Worm (Caenorhabditis elegans) whole organism, early embryonic: ENCODE data around the gene gck-4.
A peak's percentile ranks its signal among the peaks of the same experiment; 100 is the strongest.

Source experiments
- B0310.2 ChIP-seq: sonication (generic microtip); optimal IDR thresholded peaks from 2 replicates; lab custom pipeline; 2016; ENCODE audit warnings: mild to moderate bottlenecking, missing genetic modification characterization, missing compliant biosample characterization
- F13C5.2 ChIP-seq: sonication (generic microtip); optimal IDR thresholded peaks from 2 replicates; lab custom pipeline; 2017; ENCODE audit warnings: mild to moderate bottlenecking, missing genetic modification characterization, inconsistent platforms, missing compliant biosample characterization
- ama-1 ChIP-seq: fragments of 150-350 bp; optimal IDR thresholded peaks from 2 replicates; lab custom pipeline; 2014
- ceh-36 ChIP-seq: sonication (generic microtip); optimal IDR thresholded peaks from 2 replicates; lab custom pipeline; 2016; ENCODE audit warnings: missing genetic modification characterization, inconsistent platforms, missing compliant biosample characterization
- tbx-11 ChIP-seq: fragments of 200-800 bp; sonication (Bioruptor generic); IDR thresholded peaks from 2 replicates; pipeline ENCODE4 v1.3.6; 2022; ENCODE audit warnings: missing genetic modification characterization, missing compliant biosample characterization

- TF ChIP-seq ama-1 (lab: Kevin White, UChicago) (no peak), B0310.2 (tag; lab: Kevin White, UChicago) (peak; percentile 58), F13C5.2 (tag; lab: Kevin White, UChicago) (no peak), ceh-36 (tag; lab: Kevin White, UChicago) (peak; percentile 61), tbx-11 (GFP tag; lab: Robert Waterston, UW) (peak; percentile 69; the same call in 1 of the 2 replicates)
Observed at ce11 chrX:13653573-13653972, 23.4 kb upstream of the gck-4 start.
